Worm (Caenorhabditis elegans): Measurements from ENCODE around the gene C28A5.6.

C28A5.6 gene

DNA sequence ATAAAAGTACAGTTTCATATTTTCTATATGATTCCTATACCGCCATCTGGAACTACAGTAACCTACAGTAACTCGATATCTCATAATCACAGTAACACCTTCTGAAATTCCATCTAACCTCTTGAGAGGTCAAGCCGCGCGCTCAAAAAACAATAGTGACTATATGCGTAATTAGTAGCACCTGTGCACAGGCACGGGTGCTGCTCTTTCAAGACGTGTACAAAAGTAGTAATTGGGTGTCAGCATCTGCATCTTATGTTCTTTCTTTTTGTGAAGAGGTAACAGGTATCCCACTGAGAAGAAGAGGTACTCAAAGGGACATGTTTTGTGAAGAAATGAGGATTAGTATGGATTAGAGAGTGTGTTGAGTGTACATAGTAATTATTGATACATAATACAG is 32.0 kb upstream of the C28A5.6 start:
- TF ChIP-seq fkh-10 (GFP tag; optimal IDR thresholded peaks at IDR 0.05) (no peak), zag-1 (tag; optimal IDR thresholded peaks at IDR 0.05) (no peak), elt-3 (tag; optimal IDR thresholded peaks at IDR 0.05) (no peak), nhr-28 (tag; optimal IDR thresholded peaks at IDR 0.05) (no peak), fos-1 (tag; optimal IDR thresholded peaks at IDR 0.05) (no peak), egl-27 (tag; optimal IDR thresholded peaks at IDR 0.05) (no peak), nhr-237 (tag; optimal IDR thresholded peaks at IDR 0.05) (no peak), nhr-11 (tag; optimal IDR thresholded peaks at IDR 0.05) (no peak), ceh-82 (tag; optimal IDR thresholded peaks at IDR 0.05) (no peak), unc-39 (tag; optimal IDR thresholded peaks at IDR 0.05) (no peak), nhr-25 (tag; optimal IDR thresholded peaks at IDR 0.05) (no peak), ceh-16 (tag; optimal IDR thresholded peaks at IDR 0.05) (no peak), ceh-28 (tag; optimal IDR thresholded peaks at IDR 0.05) (no peak), nfya-1 (tag; optimal IDR thresholded peaks at IDR 0.05; ENCODE audit: insufficient read depth) (no peak), fkh-2 (tag; optimal IDR thresholded peaks at IDR 0.05) (no peak), lsy-12 (tag; optimal IDR thresholded peaks at IDR 0.05) (no peak), aly-2 (tag; optimal IDR thresholded peaks at IDR 0.05) (no peak), sea-2 (GFP tag; optimal IDR thresholded peaks at IDR 0.05) (no peak)

DNA sequence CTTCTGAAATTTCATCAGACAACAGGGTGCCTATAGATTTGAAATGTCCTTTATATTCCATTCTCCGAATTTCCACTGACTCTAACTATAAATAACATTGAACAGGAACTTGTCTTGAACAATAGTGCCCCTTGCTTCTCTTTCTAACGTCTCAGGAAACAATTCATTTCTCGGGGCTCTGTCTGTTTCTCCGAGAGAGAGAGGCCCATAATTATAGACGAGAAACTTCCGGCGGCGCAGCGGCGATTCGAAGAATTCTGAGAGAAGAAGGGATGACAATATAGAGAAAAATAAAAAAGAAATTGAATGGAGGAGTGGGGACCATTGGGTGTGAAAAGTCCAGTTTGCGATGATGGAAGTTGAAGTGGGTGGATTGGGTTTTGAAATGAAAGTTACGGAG is 30.9 kb upstream of the C28A5.6 start:
- TF ChIP-seq tbx-2 (tag; optimal IDR thresholded peaks at IDR 0.05) (peak; percentile 22), jun-1 (tag; optimal IDR thresholded peaks at IDR 0.05) (no peak), lin-39 (tag; optimal IDR thresholded peaks at IDR 0.05) (peak; percentile 72)

DNA sequence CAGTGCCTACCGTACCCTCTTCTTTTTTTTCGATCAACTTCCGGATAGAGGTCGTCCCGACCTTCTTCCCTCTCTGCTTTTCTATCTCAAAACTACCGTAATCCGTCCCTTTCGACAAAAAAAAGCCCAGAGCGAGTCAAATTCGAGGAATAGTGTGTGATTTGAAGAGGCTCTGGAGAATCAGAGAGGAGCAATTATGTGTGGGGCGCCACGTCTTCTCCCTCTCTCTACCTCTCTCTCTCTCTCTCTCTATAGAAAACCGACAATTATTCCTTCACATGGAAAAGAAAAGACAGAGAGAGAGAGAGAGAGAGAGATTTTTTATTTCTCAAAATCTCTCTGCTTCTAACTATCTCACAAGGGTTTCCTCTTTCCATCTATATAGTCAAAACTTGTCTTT is 27.3 kb upstream of the C28A5.6 start:
- TF ChIP-seq ceh-16 (tag; optimal IDR thresholded peaks at IDR 0.05), result no peak
- peak; percentile 15 for TF ChIP-seq nhr-25 (tag; optimal IDR thresholded peaks at IDR 0.05)
- TF ChIP-seq nfya-1 (tag; optimal IDR thresholded peaks at IDR 0.05; ENCODE audit: insufficient read depth), result peak; percentile 63
- no peak for TF ChIP-seq egl-5 (tag; optimal IDR thresholded peaks at IDR 0.05)
- peak; percentile 40 for TF ChIP-seq nhr-23 (tag; optimal IDR thresholded peaks at IDR 0.05)

DNA sequence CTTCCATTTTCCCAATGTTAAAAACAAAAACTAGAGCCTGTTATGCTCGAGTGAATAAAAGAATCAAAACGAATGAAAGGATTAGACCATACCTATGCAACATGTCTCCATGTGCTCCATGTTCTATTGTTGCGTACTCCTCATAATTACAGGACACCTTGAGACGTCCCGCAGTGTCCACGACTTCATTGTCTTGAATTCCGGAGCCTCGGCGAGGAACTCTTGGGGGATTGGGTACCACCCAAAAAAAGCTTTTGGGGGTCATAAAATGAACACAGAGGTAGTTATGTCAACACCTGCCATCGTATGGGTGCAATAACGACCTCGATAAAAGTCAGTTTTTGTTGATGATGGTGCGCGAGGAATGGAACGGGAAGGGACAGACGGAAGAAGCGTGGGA is 25.6 kb upstream of the C28A5.6 start:
- TF ChIP-seq skn-1 (tag; optimal IDR thresholded peaks at IDR 0.05) (no peak), fkh-2 (tag; optimal IDR thresholded peaks at IDR 0.05) (no peak), sea-2 (GFP tag; optimal IDR thresholded peaks at IDR 0.05) (no peak), R02D3.7 (tag; optimal IDR thresholded peaks at IDR 0.05) (no peak), ceh-82 (tag; optimal IDR thresholded peaks at IDR 0.05) (no peak), nfya-1 (tag; optimal IDR thresholded peaks at IDR 0.05; ENCODE audit: insufficient read depth) (no peak), ceh-16 (tag; optimal IDR thresholded peaks at IDR 0.05) (no peak), egl-27 (tag; optimal IDR thresholded peaks at IDR 0.05) (no peak), nhr-28 (tag; optimal IDR thresholded peaks at IDR 0.05) (no peak), pha-4 (tag; optimal IDR thresholded peaks at IDR 0.05) (no peak), tbx-2 (tag; optimal IDR thresholded peaks at IDR 0.05) (no peak), nhr-43 (tag; optimal IDR thresholded peaks at IDR 0.05; ENCODE audit: poor library complexity, severe bottlenecking) (no peak), nhr-23 (tag; optimal IDR thresholded peaks at IDR 0.05) (no peak), ZK546.5 (tag; optimal IDR thresholded peaks at IDR 0.05) (no peak)

DNA sequence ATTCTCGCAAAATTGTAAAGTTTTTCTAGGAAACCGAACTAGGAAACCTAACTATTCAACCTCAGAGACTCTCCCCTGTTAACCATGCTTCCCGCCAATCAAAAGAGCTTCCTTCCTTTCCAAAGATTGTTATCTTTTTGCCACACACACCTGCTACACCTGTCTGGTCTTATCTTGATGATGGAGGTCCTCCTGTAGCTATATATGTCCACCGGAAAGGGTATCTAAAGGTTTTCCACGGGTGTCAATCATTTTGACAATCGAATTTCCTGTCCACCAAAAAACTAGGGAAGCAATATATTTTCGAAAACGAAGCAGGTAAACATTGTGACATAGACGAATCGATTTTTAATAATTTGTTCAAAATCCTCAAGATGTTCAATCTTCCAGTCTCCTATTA is 24.5 kb upstream of the C28A5.6 start:
- TF ChIP-seq nhr-237 (tag; optimal IDR thresholded peaks at IDR 0.05) (no peak), elt-1 (tag; optimal IDR thresholded peaks at IDR 0.05) (peak; percentile 76), nhr-25 (tag; optimal IDR thresholded peaks at IDR 0.05) (peak; percentile 2), elt-2 (tag; optimal IDR thresholded peaks at IDR 0.05) (no peak), lin-15B (tag; optimal IDR thresholded peaks at IDR 0.05) (no peak), nfya-1 (tag; optimal IDR thresholded peaks at IDR 0.05; ENCODE audit: insufficient read depth) (no peak), skn-1 (tag; optimal IDR thresholded peaks at IDR 0.05) (no peak), zag-1 (tag; optimal IDR thresholded peaks at IDR 0.05) (no peak), lin-39 (tag; optimal IDR thresholded peaks at IDR 0.05) (no peak), jun-1 (tag; optimal IDR thresholded peaks at IDR 0.05) (no peak), nhr-12 (tag; optimal IDR thresholded peaks at IDR 0.05) (no peak), unc-62 (GFP tag; optimal IDR thresholded peaks at IDR 0.05) (peak; percentile 10), nhr-67 (tag; optimal IDR thresholded peaks at IDR 0.05) (no peak), elt-3 (tag; optimal IDR thresholded peaks at IDR 0.05) (no peak), pqm-1 (tag; optimal IDR thresholded peaks at IDR 0.05) (no peak), unc-39 (tag; optimal IDR thresholded peaks at IDR 0.05) (no peak), egl-27 (tag; optimal IDR thresholded peaks at IDR 0.05) (no peak), daf-12 (tag; optimal IDR thresholded peaks at IDR 0.05) (no peak), sea-2 (GFP tag; optimal IDR thresholded peaks at IDR 0.05) (no peak), fkh-10 (GFP tag; optimal IDR thresholded peaks at IDR 0.05) (no peak), nhr-28 (tag; optimal IDR thresholded peaks at IDR 0.05) (no peak), ama-1 (optimal IDR thresholded peaks at IDR 0.05) (no peak), mml-1 (tag; optimal IDR thresholded peaks at IDR 0.05) (no peak), ceh-16 (tag; optimal IDR thresholded peaks at IDR 0.05) (no peak), hmg-11 (tag; optimal IDR thresholded peaks at IDR 0.05) (no peak), ceh-82 (tag; optimal IDR thresholded peaks at IDR 0.05) (no peak)
